Worm (Caenorhabditis elegans) whole organism, mixed stage, embryonic: ENCODE data around the gene daz-1.

Experiments
- bed-3 ChIP-seq: fragments of 200-800 bp; sonication (Bioruptor generic); optimal IDR thresholded peaks from 3 replicates; lab custom pipeline; 2018; ENCODE audit warnings: mild to moderate bottlenecking, missing genetic modification characterization, moderate library complexity, missing compliant biosample characterization
- ces-1 ChIP-seq: fragments of 150-350 bp; optimal IDR thresholded peaks from 2 replicates; lab custom pipeline; 2014; ENCODE audit warnings: missing biosample characterization, missing genetic modification reagents, missing genetic modification characterization
- elt-1 ChIP-seq: sonication (generic microtip); optimal IDR thresholded peaks from 2 replicates; lab custom pipeline; 2017; ENCODE audit warnings: missing genetic modification characterization, mild to moderate bottlenecking, missing compliant biosample characterization, antibody characterized with exemption, moderate library complexity, borderline replicate concordance; ENCODE audit not compliant: insufficient read depth
- mep-1 ChIP-seq: fragments of 150-350 bp; optimal IDR thresholded peaks from 2 replicates; lab custom pipeline; 2017; ENCODE audit warnings: missing biosample characterization, missing genetic modification reagents, missing genetic modification characterization, inconsistent platforms
- nhr-12 ChIP-seq: fragments of 150-350 bp; optimal IDR thresholded peaks from 2 replicates; lab custom pipeline; 2014; ENCODE audit warnings: missing biosample characterization, missing genetic modification characterization
- sem-2 ChIP-seq: fragments of 200-800 bp; sonication (Bioruptor generic); optimal IDR thresholded peaks from 2 replicates; lab custom pipeline; 2018; ENCODE audit warnings: mild to moderate bottlenecking, missing genetic modification characterization, missing compliant biosample characterization
- snpc-4 ChIP-seq: fragments of 150-350 bp; optimal IDR thresholded peaks from 2 replicates; lab custom pipeline; 2014; ENCODE audit warnings: missing biosample characterization, missing genetic modification characterization
- ztf-11 ChIP-seq: fragments of 150-350 bp; optimal IDR thresholded peaks from 2 replicates; lab custom pipeline; 2014; ENCODE audit warnings: missing biosample characterization, missing genetic modification characterization

DNA sequence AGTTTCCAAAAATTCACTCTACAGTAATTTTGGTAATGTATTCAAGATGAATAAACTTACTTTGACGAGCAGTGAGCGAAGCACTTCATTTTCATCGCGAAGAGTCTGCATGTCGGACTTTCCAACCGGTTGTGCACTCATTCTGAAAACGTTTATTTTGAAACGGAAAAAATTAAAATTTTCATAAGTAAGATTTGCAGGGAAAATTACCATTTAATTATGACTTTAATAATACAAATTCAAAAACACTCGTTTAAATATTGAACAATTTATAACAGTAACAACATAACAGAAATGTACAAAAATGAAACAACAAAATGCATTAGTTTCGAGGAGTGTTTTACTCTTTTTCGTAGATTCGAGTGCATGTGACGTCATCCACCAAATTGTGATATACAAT lies 43.6 kb upstream of the daz-1 start, which contains the start of the genes EEED8.13 and EEED8.18:
- no peak for TF ChIP-seq mep-1 (tag; lab: Kevin White, UChicago)
- TF ChIP-seq nhr-12 (tag; lab: Kevin White, UChicago), result no peak
- TF ChIP-seq snpc-4 (tag; lab: Kevin White, UChicago), result no peak
- TF ChIP-seq elt-1 (tag; lab: Kevin White, UChicago), result no peak
- TF ChIP-seq ces-1 (GFP tag; lab: Kevin White, UChicago), result no peak
- no peak for TF ChIP-seq bed-3 (GFP tag; lab: Kevin White, UChicago)
- no peak for TF ChIP-seq ztf-11 (tag; lab: Kevin White, UChicago)
- TF ChIP-seq sem-2 (GFP tag; lab: Kevin White, UChicago), result no peak
